Worm (Caenorhabditis elegans): Measurements from ENCODE around the gene Y66D12A.6.

DNA sequence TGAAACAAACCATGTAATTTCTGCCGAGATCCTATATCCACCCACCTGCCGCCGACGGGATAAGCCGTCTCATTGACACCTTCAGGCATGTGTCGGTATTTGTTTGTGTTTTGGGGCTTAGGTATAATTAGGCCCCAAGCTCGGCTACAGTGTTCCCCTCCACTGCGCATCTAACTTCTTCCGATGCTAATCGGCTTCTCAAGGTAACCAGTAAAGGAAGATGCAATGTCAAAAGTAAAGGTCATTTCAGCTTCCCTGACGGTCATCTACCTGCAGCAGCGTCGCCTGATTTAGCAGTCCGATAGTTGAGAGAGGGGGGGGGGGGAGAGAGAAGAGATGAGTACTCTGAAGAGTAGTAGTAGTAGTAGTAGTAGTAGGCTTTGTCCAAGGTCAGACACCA lies 23.0 kb downstream of the Y66D12A.6 start:
- TF ChIP-seq ceh-2 (tag; optimal IDR thresholded peaks at IDR 0.05) (no peak), unc-3 (GFP tag; conservative IDR thresholded peaks at IDR 0.05) (no peak), unc-3 (tag; optimal IDR thresholded peaks at IDR 0.05) (no peak), ceh-48 (tag; optimal IDR thresholded peaks at IDR 0.05) (no peak), lim-6 (tag; optimal IDR thresholded peaks at IDR 0.05) (no peak), pqm-1 (tag; optimal IDR thresholded peaks at IDR 0.05) (no peak), ttx-3 (tag; optimal IDR thresholded peaks at IDR 0.05) (no peak), nfya-1 (tag; optimal IDR thresholded peaks at IDR 0.05) (no peak), pha-4 (tag; optimal IDR thresholded peaks at IDR 0.05) (no peak), sdc-2 (tag; optimal IDR thresholded peaks at IDR 0.05) (no peak)

Measured in whole organism, late embryonic.